Fruit fly (Drosophila melanogaster) whole organism: ENCODE data around the gene CG44198.

Experiments used
- EcR ChIP-seq, 2 experiments: fragments of >200 bp; optimal IDR thresholded peaks; 2 replicates each; lab custom pipeline; 2017; ENCODE audit warnings: missing biosample characterization in 2 of 2, missing genetic modification characterization in 2 of 2, missing genetic modification reagents in 2 of 2
- psq ChIP-seq: fragments of >200 bp; optimal IDR thresholded peaks from 2 replicates; lab custom pipeline; 2017

DNA sequence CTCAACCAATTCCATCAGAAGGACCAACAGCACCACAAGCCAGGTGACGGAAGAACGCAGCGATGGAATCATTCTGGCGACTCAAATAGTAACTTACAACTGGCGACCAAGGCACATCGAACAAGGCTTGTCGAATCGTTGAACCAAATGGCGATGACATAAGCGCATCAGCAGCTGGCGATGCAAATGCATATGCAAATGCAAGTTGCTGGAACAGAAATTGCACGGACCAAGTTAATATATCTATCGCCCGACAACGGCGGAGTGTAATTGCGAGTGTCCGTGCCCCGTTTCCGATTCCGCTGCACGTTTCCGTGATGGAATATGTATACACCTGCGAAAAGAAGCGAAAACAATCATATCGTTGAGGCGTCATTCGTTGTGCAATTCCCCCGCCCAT is at the start of gene CG44198, which contains the start of gene CG43050:
- TF ChIP-seq EcR (GFP tag; optimal IDR thresholded peaks at IDR 0.05; lab: Kevin White, UChicago) (no peak), psq (lab: Kevin White, UChicago) (no peak)
